Fruit fly (Drosophila melanogaster): Measurements from ENCODE around the gene CG43145.
A peak's percentile ranks its signal among the peaks of the same experiment; 100 is the strongest.

The CG43145 gene

dm6 chr2L:3705438-3705921 lies 3.9 kb downstream of the CG43145 start, which contains the start of gene CG31778 (continued):
- TF ChIP-seq CG10543 (GFP tag; optimal IDR thresholded peaks at IDR 0.05) = peak; percentile 0
- peak; percentile 68 for TF ChIP-seq nom (GFP tag; optimal IDR thresholded peaks at IDR 0.05)
- peak; percentile 9 for TF ChIP-seq Dip3 (GFP tag; optimal IDR thresholded peaks at IDR 0.05)
- peak; percentile 30; the same call in 1 of the 2 replicates for TF ChIP-seq slbo (GFP tag; IDR thresholded peaks at IDR 0.05)
- peak; percentile 25 for TF ChIP-seq PHDP (tag; optimal IDR thresholded peaks at IDR 0.05)
- TF ChIP-seq CG17359 (tag; optimal IDR thresholded peaks at IDR 0.05) = no peak
- no peak for TF ChIP-seq jigr1 (GFP tag; IDR thresholded peaks at IDR 0.05)
- no peak for TF ChIP-seq stwl (tag; optimal IDR thresholded peaks at IDR 0.05)
- peak; percentile 10 for TF ChIP-seq lilli (GFP tag; optimal IDR thresholded peaks at IDR 0.05)
- peak; percentile 62 for TF ChIP-seq Rfx (GFP tag; IDR thresholded peaks at IDR 0.05)
- peak; percentile 22; the same call in 1 of the 2 replicates for TF ChIP-seq danr (GFP tag; IDR thresholded peaks at IDR 0.05)
- TF ChIP-seq sob (GFP tag; IDR thresholded peaks at IDR 0.05) = 0 out of 2 replicates have a peak, but pooled peaks have one; percentile 15
- TF ChIP-seq CG15269 (tag; optimal IDR thresholded peaks at IDR 0.05) = peak; percentile 2
- no peak for TF ChIP-seq CG10209 (GFP tag; optimal IDR thresholded peaks at IDR 0.05)
- TF ChIP-seq Hr51 (GFP tag; optimal IDR thresholded peaks at IDR 0.05) = peak in 1 of 2 experiments; percentile 4
- TF ChIP-seq lbe (GFP tag; optimal IDR thresholded peaks at IDR 0.05) = peak; percentile 84
- no peak for TF ChIP-seq CG2129 (GFP tag; IDR thresholded peaks at IDR 0.05; ENCODE audit: partially characterized antibody)
- peak; percentile 59 for TF ChIP-seq row (GFP tag; IDR thresholded peaks at IDR 0.05)
- TF ChIP-seq esg (GFP tag; conservative IDR thresholded peaks at IDR 0.05) = no peak
- no peak for TF ChIP-seq CG11456 (GFP tag; IDR thresholded peaks at IDR 0.05)
- TF ChIP-seq CG34376 (GFP tag; optimal IDR thresholded peaks at IDR 0.05) = peak; percentile 55
- TF ChIP-seq sens (GFP tag) = no peak
- TF ChIP-seq Ssrp (tag; optimal IDR thresholded peaks at IDR 0.05) = no peak
- no peak for TF ChIP-seq lmd (GFP tag; IDR thresholded peaks at IDR 0.05)
- TF ChIP-seq CG11695 (GFP tag; IDR thresholded peaks at IDR 0.05) = 0 out of 3 replicates have a peak, but pooled peaks have one; percentile 43

DNA sequence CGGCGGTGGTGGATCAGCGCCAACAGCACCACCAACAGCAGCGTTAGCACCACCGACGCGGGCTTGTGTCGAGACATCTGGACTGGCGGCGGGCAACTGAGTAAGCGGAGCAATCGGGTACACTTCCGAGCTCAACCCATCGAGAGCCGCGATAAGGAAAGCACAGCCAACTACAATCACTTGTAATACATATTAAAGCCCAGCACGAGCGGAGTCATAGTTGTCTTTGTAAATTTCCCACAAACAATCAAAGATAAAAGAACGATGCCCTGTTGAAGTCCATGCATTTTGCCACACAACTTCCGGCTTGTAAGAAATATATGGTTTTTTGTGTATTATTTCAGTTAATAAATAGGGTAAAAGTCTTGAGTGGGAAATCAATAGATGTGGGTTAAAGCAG lies 5.3 kb downstream of the CG43145 start, which contains the start of gene CG31777:
Gene CG31777, minus strand, starts transcription at position 101 of the 400 bp plus-strand sequence.
- TF ChIP-seq nerfin-2 (GFP tag; IDR thresholded peaks at IDR 0.05; ENCODE audit: partially characterized antibody) (no peak), Six4 (GFP tag; optimal IDR thresholded peaks at IDR 0.05) (no peak), Deaf1 (tag; optimal IDR thresholded peaks at IDR 0.05) (peak; percentile 34), vnd (GFP tag; IDR thresholded peaks at IDR 0.05; ENCODE audit: partially characterized antibody) (0 out of 3 replicates have a peak, but pooled peaks have one; percentile 8), CG2889 (GFP tag; IDR thresholded peaks at IDR 0.05) (no peak), MESR4 (GFP tag; optimal IDR thresholded peaks at IDR 0.05) (no peak), CG30020 (tag; optimal IDR thresholded peaks at IDR 0.05) (no peak), wek (GFP tag; optimal IDR thresholded peaks at IDR 0.05) (no peak), Spps (tag; optimal IDR thresholded peaks at IDR 0.05) (no peak), Vsx1 (GFP tag; optimal IDR thresholded peaks at IDR 0.05) (no peak), CG11723 (GFP tag; optimal IDR thresholded peaks at IDR 0.05) (no peak), zf30C (GFP tag; optimal IDR thresholded peaks at IDR 0.05) (no peak), CG10321 (GFP tag; IDR thresholded peaks at IDR 0.05) (no peak), z (GFP tag; IDR thresholded peaks at IDR 0.05) (no peak), CTCF (GFP tag; optimal IDR thresholded peaks at IDR 0.05) (no peak)
